Worm (Caenorhabditis elegans): ENCODE results near the gene unc-84.

DNA sequence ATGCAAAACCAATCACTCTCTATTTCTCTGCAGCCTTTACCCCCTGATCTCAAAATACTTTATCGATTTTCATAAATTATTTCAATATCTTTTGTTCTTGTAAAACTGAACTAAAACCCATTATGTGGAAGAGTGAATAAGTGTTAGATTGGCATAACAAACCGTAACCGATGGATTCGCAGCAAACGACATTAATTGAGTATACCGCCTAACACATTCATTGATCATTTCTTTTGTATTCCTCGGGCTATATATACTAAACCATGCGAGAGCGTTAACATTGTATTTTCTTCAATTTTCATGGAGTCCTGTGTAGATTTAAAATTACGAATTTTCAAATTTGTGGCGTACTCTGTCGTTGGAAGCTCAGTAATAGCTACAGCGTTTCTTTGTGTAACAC, 5.2 kb downstream of the unc-84 start, which contains the start of gene col-9:
- no peak for TF ChIP-seq pha-4 (tag; optimal IDR thresholded peaks at IDR 0.05)
- TF ChIP-seq pax-1 (tag; optimal IDR thresholded peaks at IDR 0.05): no peak
- no peak for TF ChIP-seq ama-1 (optimal IDR thresholded peaks at IDR 0.05)
- no peak for TF ChIP-seq zip-5 (tag; optimal IDR thresholded peaks at IDR 0.05)
- no peak for TF ChIP-seq pag-3 (tag; optimal IDR thresholded peaks at IDR 0.05; ENCODE audit: borderline replicate concordance)
- TF ChIP-seq dve-1 (tag; optimal IDR thresholded peaks at IDR 0.05): no peak
- TF ChIP-seq ceh-19 (GFP tag; optimal IDR thresholded peaks at IDR 0.05): no peak
- no peak for TF ChIP-seq T23F11.4 (GFP tag; optimal IDR thresholded peaks at IDR 0.05)
- no peak for TF ChIP-seq hlh-30 (tag; optimal IDR thresholded peaks at IDR 0.05; ENCODE audit: insufficient read depth)
- TF ChIP-seq hlh-8 (tag; optimal IDR thresholded peaks at IDR 0.05): no peak
- no peak for TF ChIP-seq ceh-9 (tag; optimal IDR thresholded peaks at IDR 0.05)
- no peak for TF ChIP-seq ceh-30 (tag; optimal IDR thresholded peaks at IDR 0.05)
- no peak for TF ChIP-seq sox-4 (tag; optimal IDR thresholded peaks at IDR 0.05)
- TF ChIP-seq ceh-24 (tag; optimal IDR thresholded peaks at IDR 0.05): no peak
